Worm (Caenorhabditis elegans): ENCODE measurements around the gene clec-218.
A peak's percentile ranks its signal among the peaks of the same experiment; 100 is the strongest.

Gene clec-218

DNA sequence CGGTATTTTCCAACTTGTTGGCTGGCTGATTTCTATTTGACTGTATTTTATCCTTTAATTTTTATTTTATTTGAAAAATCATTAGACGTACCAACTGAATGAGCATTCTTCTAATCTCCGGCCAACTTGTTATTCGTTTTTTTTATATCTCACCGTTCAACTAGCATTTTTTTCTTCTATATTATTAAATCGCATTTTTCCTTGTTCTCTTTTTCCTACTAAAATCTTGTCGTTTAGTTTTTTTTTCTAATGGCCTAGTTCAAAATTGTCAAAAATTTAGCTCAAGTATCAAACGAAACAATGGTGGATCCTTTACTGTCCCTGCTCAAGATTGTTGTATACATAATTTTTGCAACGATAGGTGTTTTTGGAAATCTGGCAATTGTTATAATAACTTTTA, 43.6 kb downstream of the clec-218 start, which contains the start of gene srsx-22:
TSS of gene srsx-22 (plus strand) at position 301 of the 400 bp plus-strand sequence.
- no peak for TF ChIP-seq ets-4 (GFP tag; optimal IDR thresholded peaks at IDR 0.05)
- no peak for TF ChIP-seq F55B11.4 (tag; optimal IDR thresholded peaks at IDR 0.05; ENCODE audit: borderline replicate concordance, insufficient read depth)
- no peak for TF ChIP-seq F57C9.4 (tag; optimal IDR thresholded peaks at IDR 0.05)
- TF ChIP-seq rec-8 (tag; optimal IDR thresholded peaks at IDR 0.05): no peak
- TF ChIP-seq sptf-2 (GFP tag; optimal IDR thresholded peaks at IDR 0.05): no peak
- TF ChIP-seq aptf-2 (GFP tag; conservative IDR thresholded peaks at IDR 0.05): no peak
- no peak for TF ChIP-seq lir-1 (GFP tag; conservative IDR thresholded peaks at IDR 0.05)
- TF ChIP-seq lsl-1 (GFP tag; optimal IDR thresholded peaks at IDR 0.05): no peak
- no peak for TF ChIP-seq lin-54 (GFP tag; optimal IDR thresholded peaks at IDR 0.05)
- TF ChIP-seq F39B2.1 (GFP tag; IDR thresholded peaks at IDR 0.05): no peak
- no peak for TF ChIP-seq ztf-3 (GFP tag; optimal IDR thresholded peaks at IDR 0.05)
- TF ChIP-seq cebp-1 (GFP tag; IDR thresholded peaks at IDR 0.05): no peak
- TF ChIP-seq cebp-1 (tag; optimal IDR thresholded peaks at IDR 0.05): no peak
- TF ChIP-seq athp-1 (tag; optimal IDR thresholded peaks at IDR 0.05): no peak
- TF ChIP-seq dox-1 (GFP tag; IDR thresholded peaks at IDR 0.05): no peak

DNA sequence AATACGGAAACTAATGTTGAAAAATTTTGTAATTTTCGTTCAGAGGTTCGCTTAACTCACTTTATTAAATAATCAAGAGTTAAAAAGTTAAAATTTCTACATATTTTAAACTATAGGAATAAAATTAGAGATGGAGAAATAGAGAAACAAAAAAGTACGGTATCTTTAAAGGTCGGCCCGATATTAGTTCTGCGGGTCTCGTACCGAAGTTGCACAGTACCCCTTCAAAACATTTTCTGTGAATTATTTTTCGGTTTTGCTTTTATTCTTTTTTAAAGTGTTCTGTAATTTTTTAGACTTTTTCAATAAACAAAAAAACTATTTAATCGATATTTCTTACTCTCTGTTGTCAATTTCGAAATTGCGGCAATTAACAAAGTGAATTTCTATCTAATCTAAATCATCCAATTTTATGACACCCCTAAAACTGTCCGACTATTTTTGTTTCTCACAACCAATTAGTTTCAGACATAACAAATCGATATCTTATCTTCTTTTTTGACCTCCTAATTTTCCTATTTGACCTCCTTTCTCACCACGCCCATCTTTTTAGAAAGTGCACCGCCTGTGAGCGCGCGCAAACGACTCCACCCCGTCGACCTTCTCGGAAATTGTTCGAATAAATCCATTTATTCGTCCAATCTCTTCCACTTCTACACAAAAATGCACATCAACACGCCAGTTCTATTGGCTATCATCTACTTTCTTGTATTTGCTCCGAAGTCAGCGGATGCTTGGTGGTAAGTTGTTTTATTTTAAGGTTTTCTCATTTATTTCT, 47.9 kb downstream of the clec-218 start, which contains the start of gene mom-2:
TSS of gene mom-2 (plus strand) at position 554 of the 778 bp plus-strand sequence.
- TF ChIP-seq madf-6 (GFP tag; IDR thresholded peaks at IDR 0.05): peak; percentile 79
- TF ChIP-seq madf-8 (GFP tag; conservative IDR thresholded peaks at IDR 0.05): peak; percentile 32
- TF ChIP-seq lir-1 (GFP tag; conservative IDR thresholded peaks at IDR 0.05): no peak
- no peak for TF ChIP-seq ets-4 (GFP tag; optimal IDR thresholded peaks at IDR 0.05)
- TF ChIP-seq F10E7.11 (tag; optimal IDR thresholded peaks at IDR 0.05): no peak
- no peak for TF ChIP-seq Y95B8A.8 (GFP tag; IDR thresholded peaks at IDR 0.05)
- TF ChIP-seq bed-1 (GFP tag; IDR thresholded peaks at IDR 0.05): no peak
- no peak for TF ChIP-seq ZK185.1 (tag; optimal IDR thresholded peaks at IDR 0.05; ENCODE audit: poor library complexity, severe bottlenecking)
- TF ChIP-seq snpc-4 (GFP tag; optimal IDR thresholded peaks at IDR 0.05): no peak
- TF ChIP-seq snpc-4 (tag; optimal IDR thresholded peaks at IDR 0.05): no peak
- peak; percentile 38 for TF ChIP-seq ztf-18 (tag; optimal IDR thresholded peaks at IDR 0.05)
- TF ChIP-seq D2030.7 (GFP tag; IDR thresholded peaks at IDR 0.05): peak; percentile 29; the same call in 1 of the 2 replicates
- no peak for TF ChIP-seq ztf-22 (GFP tag; optimal IDR thresholded peaks at IDR 0.05)
- no peak for TF ChIP-seq hsf-1 (GFP tag; IDR thresholded peaks at IDR 0.05)
- no peak for TF ChIP-seq tlf-1 (GFP tag; optimal IDR thresholded peaks at IDR 0.05)
- TF ChIP-seq xnd-1 (tag; optimal IDR thresholded peaks at IDR 0.05): peak; percentile 81
- TF ChIP-seq ceh-100 (GFP tag; IDR thresholded peaks at IDR 0.05): no peak
- peak; percentile 93 for TF ChIP-seq lsl-1 (GFP tag; optimal IDR thresholded peaks at IDR 0.05)
- no peak for TF ChIP-seq attf-3 (GFP tag; conservative IDR thresholded peaks at IDR 0.05)
- TF ChIP-seq snpc-1.3 (tag; optimal IDR thresholded peaks at IDR 0.05; ENCODE audit: insufficient read depth): peak; percentile 4
- no peak for TF ChIP-seq nfya-2 (GFP tag; IDR thresholded peaks at IDR 0.05)
- no peak for TF ChIP-seq hmg-20 (GFP tag; IDR thresholded peaks at IDR 0.05)
- TF ChIP-seq C06A6.2 (GFP tag; conservative IDR thresholded peaks at IDR 0.05): no peak
- no peak for TF ChIP-seq nhr-27 (tag; optimal IDR thresholded peaks at IDR 0.05)
- TF ChIP-seq ccch-3 (GFP tag; optimal IDR thresholded peaks at IDR 0.05): no peak
- no peak for TF ChIP-seq lin-26 (GFP tag; IDR thresholded peaks at IDR 0.05)
- TF ChIP-seq nhr-80 (tag; optimal IDR thresholded peaks at IDR 0.05): no peak
- TF ChIP-seq T26A5.8 (tag; optimal IDR thresholded peaks at IDR 0.05): no peak
- TF ChIP-seq tbp1 (GFP tag; optimal IDR thresholded peaks at IDR 0.05): no peak
- peak; percentile 75 for TF ChIP-seq efl-1 (GFP tag; optimal IDR thresholded peaks at IDR 0.05)
- TF ChIP-seq F33H1.4 (GFP tag; IDR thresholded peaks at IDR 0.05): peak; percentile 86
